Fruit fly (Drosophila melanogaster) Kc167 (cell line): ENCODE results near the gene CG4502.

Source experiments
- Myc ChIP-seq: fragments of >200 bp; optimal IDR thresholded peaks from 2 replicates; lab custom pipeline; 2017; ENCODE audit warnings: missing external identifiers
- Sin3A ChIP-seq: fragments of >200 bp; optimal IDR thresholded peaks from 2 replicates; lab custom pipeline; 2018; ENCODE audit warnings: missing external identifiers
- h ChIP-seq: fragments of >200 bp; optimal IDR thresholded peaks from 3 replicates; lab custom pipeline; 2018; ENCODE audit warnings: missing external identifiers
- insv ChIP-seq: fragments of >200 bp; optimal IDR thresholded peaks from 3 replicates; lab custom pipeline; 2018; ENCODE audit warnings: missing external identifiers
- psq ChIP-seq: fragments of >200 bp; optimal IDR thresholded peaks from 2 replicates; lab custom pipeline; 2017; ENCODE audit warnings: missing external identifiers
- ttk ChIP-seq: sonication (Bioruptor generic); optimal IDR thresholded peaks from 2 replicates; lab custom pipeline; 2017; ENCODE audit warnings: missing external identifiers

CG4502 gene

dm6 chr2L:7198618-7199017, 5.4 kb downstream of the CG4502 start:
- TF ChIP-seq ttk (lab: Kevin White, UChicago) (no peak), h (no peak), insv (lab: Kevin White, UChicago) (no peak)

- no peak for TF ChIP-seq h
- TF ChIP-seq Sin3A (lab: Kevin White, UChicago), result no peak
- no peak for TF ChIP-seq ttk (lab: Kevin White, UChicago)
- no peak for TF ChIP-seq Myc (lab: Kevin White, UChicago)
- no peak for TF ChIP-seq psq (lab: Kevin White, UChicago)
- TF ChIP-seq insv (lab: Kevin White, UChicago), result no peak
Observed at dm6 chr2L:7194351-7195037, 9.6 kb downstream of the CG4502 start, which contains the start of gene CG4497. Gene CG4497, minus strand, starts transcription at chr2L:7194588.

- no peak for TF ChIP-seq ttk (lab: Kevin White, UChicago)
Observed at dm6 chr2L:7189674-7190073, 14.4 kb downstream of the CG4502 start, which contains the start of gene CG4496. Gene CG4496, minus strand, starts transcription at chr2L:7190010.

- TF ChIP-seq ttk (lab: Kevin White, UChicago), result no peak
- no peak for TF ChIP-seq psq (lab: Kevin White, UChicago)
- no peak for TF ChIP-seq Myc (lab: Kevin White, UChicago)
- no peak for TF ChIP-seq h
- TF ChIP-seq Sin3A (lab: Kevin White, UChicago), result no peak
- no peak for TF ChIP-seq insv (lab: Kevin White, UChicago)
Observed at dm6 chr2L:7188530-7188996, 15.5 kb downstream of the CG4502 start.

dm6 chr2L:7187920-7188529, 16.0 kb downstream of the CG4502 start:
- no peak for TF ChIP-seq insv (lab: Kevin White, UChicago)
- no peak for TF ChIP-seq psq (lab: Kevin White, UChicago)
- no peak for TF ChIP-seq Sin3A (lab: Kevin White, UChicago)
- no peak for TF ChIP-seq h
- TF ChIP-seq ttk (lab: Kevin White, UChicago), result no peak
- TF ChIP-seq Myc (lab: Kevin White, UChicago), result no peak

- no peak for TF ChIP-seq psq (lab: Kevin White, UChicago)
- TF ChIP-seq Myc (lab: Kevin White, UChicago), result no peak
- TF ChIP-seq ttk (lab: Kevin White, UChicago), result no peak
- no peak for TF ChIP-seq Sin3A (lab: Kevin White, UChicago)
- no peak for TF ChIP-seq h
- TF ChIP-seq insv (lab: Kevin White, UChicago), result no peak
Observed at dm6 chr2L:7181978-7182392, 22.1 kb downstream of the CG4502 start, which contains the start of gene MICU1. Gene MICU1, plus strand, starts transcription at chr2L:7182234.

- no peak for TF ChIP-seq ttk (lab: Kevin White, UChicago)
- no peak for TF ChIP-seq h
- no peak for TF ChIP-seq insv (lab: Kevin White, UChicago)
- no peak for TF ChIP-seq Myc (lab: Kevin White, UChicago)
- TF ChIP-seq Sin3A (lab: Kevin White, UChicago), result no peak
- no peak for TF ChIP-seq psq (lab: Kevin White, UChicago)
Observed at dm6 chr2L:7179276-7179675, 24.8 kb downstream of the CG4502 start.

- TF ChIP-seq psq (lab: Kevin White, UChicago), result no peak
Observed at dm6 chr2L:7175786-7176185, 28.3 kb downstream of the CG4502 start.

dm6 chr2L:7174351-7174750, 29.7 kb downstream of the CG4502 start:
- TF ChIP-seq insv (lab: Kevin White, UChicago) (no peak), Myc (lab: Kevin White, UChicago) (no peak), h (no peak), ttk (lab: Kevin White, UChicago) (no peak), Sin3A (lab: Kevin White, UChicago) (no peak), psq (lab: Kevin White, UChicago) (no peak)

dm6 chr2L:7169003-7169402, 35.1 kb downstream of the CG4502 start:
- TF ChIP-seq h, result no peak
- TF ChIP-seq psq (lab: Kevin White, UChicago), result no peak
- TF ChIP-seq Myc (lab: Kevin White, UChicago), result no peak
- TF ChIP-seq Sin3A (lab: Kevin White, UChicago), result no peak
- TF ChIP-seq insv (lab: Kevin White, UChicago), result no peak
- TF ChIP-seq ttk (lab: Kevin White, UChicago), result no peak

dm6 chr2L:7165832-7166231, 38.2 kb downstream of the CG4502 start:
- no peak for TF ChIP-seq Sin3A (lab: Kevin White, UChicago)
- no peak for TF ChIP-seq Myc (lab: Kevin White, UChicago)
- no peak for TF ChIP-seq h
- TF ChIP-seq insv (lab: Kevin White, UChicago), result no peak
- no peak for TF ChIP-seq ttk (lab: Kevin White, UChicago)
- TF ChIP-seq psq (lab: Kevin White, UChicago), result no peak

dm6 chr2L:7158798-7159197, 45.3 kb downstream of the CG4502 start:
- no peak for TF ChIP-seq psq (lab: Kevin White, UChicago)
